Worm (Caenorhabditis elegans) whole organism, L2 larva: ENCODE results near the gene D2062.13.

Experiments used
- R02D3.7 ChIP-seq: fragments of 150-350 bp; optimal IDR thresholded peaks from 2 replicates; lab custom pipeline; 2014; ENCODE audit warnings: missing biosample characterization, missing genetic modification characterization
- Y55F3AM.14 ChIP-seq: fragments of 200-800 bp; sonication (Bioruptor generic); optimal IDR thresholded peaks from 2 replicates; lab custom pipeline; 2018; ENCODE audit warnings: mild to moderate bottlenecking, missing genetic modification characterization, missing compliant biosample characterization
- ama-1 ChIP-seq: fragments of 150-350 bp; optimal IDR thresholded peaks from 2 replicates; lab custom pipeline; 2018; ENCODE audit warnings: inconsistent platforms
- blmp-1 ChIP-seq: sonication (generic microtip); optimal IDR thresholded peaks from 2 replicates; lab custom pipeline; 2017; ENCODE audit warnings: missing genetic modification characterization, mild to moderate bottlenecking, missing compliant biosample characterization, antibody characterized with exemption, moderate library complexity; ENCODE audit not compliant: insufficient read depth
- ceh-82 ChIP-seq: fragments of 150-350 bp; optimal IDR thresholded peaks from 2 replicates; lab custom pipeline; 2014; ENCODE audit warnings: missing biosample characterization, missing genetic modification characterization
- dmd-4 ChIP-seq: sonication (generic microtip); optimal IDR thresholded peaks from 2 replicates; lab custom pipeline; 2017; ENCODE audit warnings: missing biosample characterization, missing genetic modification characterization
- elt-1 ChIP-seq: fragments of 150-350 bp; optimal IDR thresholded peaks from 2 replicates; lab custom pipeline; 2014; ENCODE audit warnings: missing biosample characterization, missing genetic modification characterization
- elt-3 ChIP-seq: sonication (generic microtip); optimal IDR thresholded peaks from 2 replicates; lab custom pipeline; 2017; ENCODE audit warnings: missing biosample characterization, missing genetic modification characterization
- lsy-2 ChIP-seq, 2 experiments: fragments of 150-350 bp in 1 of 2; sonication (generic microtip) in 1 of 2; optimal IDR thresholded peaks; 2 replicates each; lab custom pipeline; 2014 to 2017; ENCODE audit warnings: missing biosample characterization in 2 of 2, missing genetic modification characterization in 2 of 2
- nhr-11 ChIP-seq: fragments of 150-350 bp; optimal IDR thresholded peaks from 2 replicates; lab custom pipeline; 2014; ENCODE audit warnings: missing biosample characterization, missing genetic modification characterization
- nhr-12 ChIP-seq: fragments of 150-350 bp; optimal IDR thresholded peaks from 2 replicates; lab custom pipeline; 2014; ENCODE audit warnings: missing biosample characterization, missing genetic modification characterization
- nhr-6 ChIP-seq: fragments of 150-350 bp; optimal IDR thresholded peaks from 2 replicates; lab custom pipeline; 2014; ENCODE audit warnings: missing biosample characterization, missing genetic modification characterization
- snpc-4 ChIP-seq: fragments of 150-350 bp; optimal IDR thresholded peaks from 2 replicates; lab custom pipeline; 2014; ENCODE audit warnings: missing biosample characterization, missing genetic modification characterization
- ztf-11 ChIP-seq: sonication (generic microtip); optimal IDR thresholded peaks from 2 replicates; lab custom pipeline; 2017; ENCODE audit warnings: missing biosample characterization, missing genetic modification characterization

DNA sequence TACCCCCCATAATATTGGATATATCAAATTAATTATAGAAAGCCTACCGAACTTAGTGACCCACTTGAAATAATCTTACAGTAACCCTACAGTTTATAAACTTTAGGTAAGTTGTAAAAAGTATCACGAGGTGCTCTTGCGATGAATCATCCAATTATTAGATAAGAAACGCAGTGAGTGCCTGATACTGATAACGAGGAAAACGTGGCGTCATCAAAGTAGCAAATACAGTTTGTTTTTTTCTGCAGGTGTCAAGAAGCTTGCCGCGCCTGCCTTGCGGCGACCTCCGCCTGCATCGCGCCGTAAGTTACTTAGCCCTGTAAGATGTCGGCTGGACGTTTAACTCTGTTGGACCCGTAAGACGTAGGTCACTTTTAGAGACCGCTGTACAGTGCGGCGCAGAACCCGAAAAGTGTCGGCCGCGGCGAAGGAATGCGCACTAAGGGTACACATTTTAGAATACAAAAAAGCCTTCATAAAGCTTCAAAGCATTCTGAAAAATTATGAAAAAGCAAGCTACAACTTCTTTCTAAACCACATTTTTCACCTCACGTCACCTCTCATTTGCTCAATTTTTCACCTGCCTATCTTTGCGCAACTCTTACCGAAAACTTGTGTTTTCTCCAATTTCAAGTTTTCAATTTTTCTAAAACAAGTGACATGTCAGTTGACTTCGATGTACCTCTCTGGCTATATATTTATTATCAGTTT is 2.0 kb upstream of the D2062.13 start, which contains the start of gene sri-38:
- no peak for TF ChIP-seq nhr-6 (tag; lab: Kevin White, UChicago)
- no peak for TF ChIP-seq lsy-2 (tag; optimal IDR thresholded peaks at IDR 0.05; lab: Kevin White, UChicago)
- TF ChIP-seq R02D3.7: no peak
- no peak for TF ChIP-seq dmd-4 (tag; lab: Kevin White, UChicago)
- TF ChIP-seq ceh-82 (tag; lab: Kevin White, UChicago): no peak
- TF ChIP-seq Y55F3AM.14 (GFP tag; lab: Kevin White, UChicago): no peak
- no peak for TF ChIP-seq blmp-1 (tag; lab: Kevin White, UChicago)
- no peak for TF ChIP-seq elt-3 (tag; lab: Kevin White, UChicago)
- TF ChIP-seq ztf-11 (tag; lab: Kevin White, UChicago): no peak
- no peak for TF ChIP-seq snpc-4 (tag; lab: Kevin White, UChicago)
- TF ChIP-seq ama-1 (lab: Kevin White, UChicago): no peak
- TF ChIP-seq elt-1: no peak
- TF ChIP-seq nhr-11 (tag; lab: Kevin White, UChicago): no peak
- no peak for TF ChIP-seq nhr-12 (tag; lab: Kevin White, UChicago)
